Worm (Caenorhabditis elegans) whole organism, mixed stage, embryonic: ENCODE results near the gene grl-20.

Experiments
- M03D4.4 ChIP-seq: sonication (generic microtip); optimal IDR thresholded peaks from 2 replicates; lab custom pipeline; 2017; ENCODE audit warnings: mild to moderate bottlenecking, missing genetic modification characterization, missing compliant biosample characterization
- blmp-1 ChIP-seq: fragments of 150-350 bp; optimal IDR thresholded peaks from 2 replicates; lab custom pipeline; 2014; ENCODE audit warnings: missing biosample characterization, missing genetic modification characterization
- ceh-39 ChIP-seq: fragments of 150-350 bp; optimal IDR thresholded peaks from 2 replicates; lab custom pipeline; 2014; ENCODE audit warnings: missing biosample characterization, missing genetic modification characterization
- ceh-43 ChIP-seq: fragments of 200-800 bp; sonication (Bioruptor generic); optimal IDR thresholded peaks from 2 replicates; lab custom pipeline; 2018; ENCODE audit warnings: mild to moderate bottlenecking, missing genetic modification characterization, moderate library complexity, missing compliant biosample characterization
- ceh-83 ChIP-seq: fragments of 200-800 bp; sonication (Bioruptor generic); optimal IDR thresholded peaks from 2 replicates; lab custom pipeline; 2018; ENCODE audit warnings: mild to moderate bottlenecking, missing genetic modification characterization, missing compliant biosample characterization
- ces-1 ChIP-seq: fragments of 150-350 bp; optimal IDR thresholded peaks from 2 replicates; lab custom pipeline; 2014; ENCODE audit warnings: missing biosample characterization, missing genetic modification reagents, missing genetic modification characterization
- cnd-1 ChIP-seq: fragments of 200-800 bp; sonication (Bioruptor generic); optimal IDR thresholded peaks from 2 replicates; lab custom pipeline; 2018; ENCODE audit warnings: mild to moderate bottlenecking, missing genetic modification characterization, missing compliant biosample characterization
- drap-1 ChIP-seq: fragments of 200-800 bp; sonication (Bioruptor generic); optimal IDR thresholded peaks from 3 replicates; lab custom pipeline; 2018; ENCODE audit warnings: mild to moderate bottlenecking, missing genetic modification characterization, missing compliant biosample characterization
- elt-3 ChIP-seq: fragments of 150-350 bp; optimal IDR thresholded peaks from 2 replicates; lab custom pipeline; 2014; ENCODE audit warnings: missing biosample characterization, missing genetic modification characterization
- flh-1 ChIP-seq: fragments of 200-800 bp; sonication (Bioruptor generic); optimal IDR thresholded peaks from 2 replicates; lab custom pipeline; 2018; ENCODE audit warnings: mild to moderate bottlenecking, missing genetic modification characterization, moderate library complexity, missing compliant biosample characterization
- ham-2 ChIP-seq: fragments of 200-800 bp; sonication (Bioruptor generic); optimal IDR thresholded peaks from 2 replicates; lab custom pipeline; 2018; ENCODE audit warnings: mild to moderate bottlenecking, missing genetic modification characterization, missing compliant biosample characterization
- hlh-1 ChIP-seq: fragments of 150-350 bp; optimal IDR thresholded peaks from 2 replicates; lab custom pipeline; 2014; ENCODE audit warnings: missing biosample characterization, missing genetic modification reagents, missing genetic modification characterization
- lin-13 ChIP-seq: fragments of 150-350 bp; optimal IDR thresholded peaks from 2 replicates; lab custom pipeline; 2014; ENCODE audit warnings: missing biosample characterization, missing genetic modification characterization
- lin-32 ChIP-seq: fragments of 200-800 bp; sonication (Bioruptor generic); optimal IDR thresholded peaks from 2 replicates; lab custom pipeline; 2018; ENCODE audit warnings: mild to moderate bottlenecking, missing genetic modification characterization, missing compliant biosample characterization
- lsy-2 ChIP-seq: fragments of 150-350 bp; optimal IDR thresholded peaks from 2 replicates; lab custom pipeline; 2014; ENCODE audit warnings: missing biosample characterization, missing genetic modification characterization
- mab-5 ChIP-seq: fragments of 150-350 bp; optimal IDR thresholded peaks from 2 replicates; lab custom pipeline; 2014; ENCODE audit warnings: missing biosample characterization, missing genetic modification characterization
- mep-1 ChIP-seq: fragments of 150-350 bp; optimal IDR thresholded peaks from 2 replicates; lab custom pipeline; 2017; ENCODE audit warnings: missing biosample characterization, missing genetic modification reagents, missing genetic modification characterization, inconsistent platforms
- nhr-12 ChIP-seq: fragments of 150-350 bp; optimal IDR thresholded peaks from 2 replicates; lab custom pipeline; 2014; ENCODE audit warnings: missing biosample characterization, missing genetic modification characterization
- nhr-237 ChIP-seq: fragments of 150-350 bp; optimal IDR thresholded peaks from 2 replicates; lab custom pipeline; 2014; ENCODE audit warnings: missing biosample characterization, missing genetic modification characterization
- nhr-28 ChIP-seq: fragments of 150-350 bp; optimal IDR thresholded peaks from 2 replicates; lab custom pipeline; 2014; ENCODE audit warnings: missing biosample characterization, missing genetic modification characterization
- nhr-76 ChIP-seq: sonication (generic microtip); optimal IDR thresholded peaks from 2 replicates; lab custom pipeline; 2017; ENCODE audit warnings: missing biosample characterization, missing genetic modification characterization
- pha-4 ChIP-seq: fragments of 150-350 bp; optimal IDR thresholded peaks from 2 replicates; lab custom pipeline; 2018; ENCODE audit warnings: missing biosample characterization, missing genetic modification reagents, missing genetic modification characterization
- sem-2 ChIP-seq: fragments of 200-800 bp; sonication (Bioruptor generic); optimal IDR thresholded peaks from 2 replicates; lab custom pipeline; 2018; ENCODE audit warnings: mild to moderate bottlenecking, missing genetic modification characterization, missing compliant biosample characterization
- snpc-4 ChIP-seq: fragments of 150-350 bp; optimal IDR thresholded peaks from 2 replicates; lab custom pipeline; 2014; ENCODE audit warnings: missing biosample characterization, missing genetic modification characterization
- tbx-8 ChIP-seq: fragments of 200-800 bp; sonication (Bioruptor generic); optimal IDR thresholded peaks from 2 replicates; lab custom pipeline; 2018; ENCODE audit warnings: mild to moderate bottlenecking, missing genetic modification characterization, moderate library complexity, missing compliant biosample characterization
- unc-62 ChIP-seq: fragments of 150-350 bp; optimal IDR thresholded peaks from 2 replicates; lab custom pipeline; 2014; ENCODE audit warnings: missing biosample characterization, missing genetic modification reagents, missing genetic modification characterization
- zip-8 ChIP-seq: fragments of 150-350 bp; optimal IDR thresholded peaks from 2 replicates; lab custom pipeline; 2014; ENCODE audit warnings: missing biosample characterization, missing genetic modification characterization
- ztf-11 ChIP-seq: fragments of 150-350 bp; optimal IDR thresholded peaks from 2 replicates; lab custom pipeline; 2014; ENCODE audit warnings: missing biosample characterization, missing genetic modification characterization

Gene grl-20

DNA sequence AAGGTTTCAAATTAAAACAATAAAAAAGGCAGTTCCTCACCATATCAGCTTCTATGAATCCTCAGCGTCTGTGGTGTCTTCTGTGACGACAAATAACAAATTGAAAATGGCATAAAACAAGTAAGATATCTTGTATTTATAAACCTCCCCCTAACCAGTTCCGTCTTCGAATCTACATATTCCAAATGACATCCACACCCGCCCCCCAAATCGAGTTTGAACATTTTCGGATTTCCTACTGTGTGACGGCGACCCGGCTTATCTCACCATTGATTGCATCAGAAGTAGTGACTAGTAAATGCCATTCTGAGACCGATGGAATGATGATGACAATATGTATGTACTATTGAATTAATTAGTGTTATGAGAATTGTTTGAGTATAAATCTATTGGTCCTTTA lies at the start of gene grl-20:
Gene grl-20, minus strand, starts transcription at position 101 of the 400 bp plus-strand sequence.
- no peak for TF ChIP-seq elt-3 (tag; lab: Kevin White, UChicago)

DNA sequence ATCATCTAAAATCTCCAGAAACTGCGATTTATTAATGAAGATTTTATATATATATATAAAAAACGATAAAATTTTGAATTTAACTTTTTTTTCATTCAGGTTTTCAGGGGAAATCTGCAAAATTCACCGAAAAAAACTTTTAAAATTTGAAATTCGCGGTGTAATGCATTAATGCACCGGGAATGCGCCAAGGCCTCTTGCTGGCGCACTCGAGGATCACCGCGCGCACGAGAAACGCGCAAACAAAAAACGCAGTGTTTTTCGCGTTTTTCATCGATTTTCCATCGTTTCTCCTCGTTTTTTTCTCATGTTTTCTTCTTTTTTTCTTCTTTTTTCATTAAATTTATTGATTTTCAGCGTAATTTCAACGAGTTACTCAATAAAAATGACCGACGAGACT lies 48.9 kb upstream of the grl-20 start, which contains the start of gene hrpu-2:
Gene hrpu-2, plus strand, starts transcription at position 352 of the 400 bp plus-strand sequence.
- TF ChIP-seq nhr-237 (tag; lab: Kevin White, UChicago) = peak; percentile 62
- TF ChIP-seq pha-4 (tag; lab: Kevin White, UChicago) = peak; percentile 55
- peak; percentile 80 for TF ChIP-seq mep-1 (tag; lab: Kevin White, UChicago)
- TF ChIP-seq nhr-28 (tag; lab: Kevin White, UChicago) = no peak
- TF ChIP-seq flh-1 = no peak
- TF ChIP-seq ztf-11 (tag; lab: Kevin White, UChicago) = no peak
- peak; percentile 73 for TF ChIP-seq lsy-2 (tag; lab: Kevin White, UChicago)
- TF ChIP-seq hlh-1 = peak; percentile 26
- TF ChIP-seq snpc-4 (tag; lab: Kevin White, UChicago) = no peak
- peak; percentile 71 for TF ChIP-seq lin-13 (tag; lab: Kevin White, UChicago)
- TF ChIP-seq M03D4.4 (tag; lab: Kevin White, UChicago) = no peak
- TF ChIP-seq ces-1 (GFP tag; lab: Kevin White, UChicago) = peak; percentile 77
- no peak for TF ChIP-seq lin-32 (GFP tag; lab: Kevin White, UChicago)
- TF ChIP-seq ceh-39 (tag; lab: Kevin White, UChicago) = peak; percentile 32
- TF ChIP-seq zip-8 = no peak
- TF ChIP-seq, all 35 proteins: peak for 8

DNA sequence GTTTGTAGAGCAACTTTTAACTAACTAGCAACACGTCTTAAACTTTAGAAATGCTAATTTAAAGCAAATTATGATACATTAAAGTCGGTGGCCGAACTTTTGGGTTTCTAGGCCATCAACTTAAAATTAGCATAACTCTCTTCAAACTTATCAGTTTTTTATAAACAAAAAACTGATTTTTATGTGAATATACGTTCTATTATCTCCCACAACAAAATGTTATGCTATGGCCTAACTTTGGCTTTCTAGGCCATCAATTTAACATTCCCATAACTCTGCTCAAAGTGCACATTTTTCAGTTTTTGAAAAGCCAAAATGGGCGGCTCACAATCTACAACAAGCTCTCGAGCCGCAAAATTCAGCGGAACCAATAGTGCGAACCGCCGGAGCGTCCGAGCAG lies 46.6 kb upstream of the grl-20 start, which contains the start of gene C54E4.1:
Gene C54E4.1, plus strand, starts transcription at position 301 of the 400 bp plus-strand sequence.
- TF ChIP-seq hlh-1 (no peak), lsy-2 (tag; lab: Kevin White, UChicago) (no peak), ces-1 (GFP tag; lab: Kevin White, UChicago) (no peak), ceh-43 (GFP tag; lab: Kevin White, UChicago) (no peak), ham-2 (GFP tag; lab: Kevin White, UChicago) (no peak), M03D4.4 (tag; lab: Kevin White, UChicago) (no peak), nhr-12 (tag; lab: Kevin White, UChicago) (no peak), tbx-8 (GFP tag; lab: Kevin White, UChicago) (no peak), blmp-1 (tag; lab: Kevin White, UChicago) (no peak), unc-62 (GFP tag; lab: Kevin White, UChicago) (no peak), mab-5 (no peak), pha-4 (tag; lab: Kevin White, UChicago) (no peak), nhr-237 (tag; lab: Kevin White, UChicago) (no peak), flh-1 (no peak)

DNA sequence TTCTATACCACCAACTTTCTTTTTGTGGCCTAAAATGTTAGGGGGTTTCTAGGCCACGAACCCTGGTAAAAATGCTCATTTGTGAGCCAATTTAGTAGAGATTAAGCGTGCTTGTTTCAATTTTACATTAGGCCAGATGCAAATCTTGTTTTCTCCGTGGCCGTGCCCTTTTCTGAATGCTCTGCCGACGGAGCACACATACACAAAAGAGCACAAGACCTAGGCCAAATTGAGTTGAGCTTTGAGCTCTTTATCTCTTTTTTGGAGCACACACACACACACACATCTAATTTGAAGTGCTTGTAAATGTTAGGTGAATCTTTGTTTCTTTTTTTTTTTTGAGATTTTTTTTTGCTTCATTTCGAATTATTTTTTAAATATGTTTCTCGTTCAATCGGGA lies 44.2 kb upstream of the grl-20 start:
- TF ChIP-seq flh-1 (no peak), ces-1 (GFP tag; lab: Kevin White, UChicago) (peak; percentile 71), nhr-76 (tag; lab: Kevin White, UChicago) (no peak)

DNA sequence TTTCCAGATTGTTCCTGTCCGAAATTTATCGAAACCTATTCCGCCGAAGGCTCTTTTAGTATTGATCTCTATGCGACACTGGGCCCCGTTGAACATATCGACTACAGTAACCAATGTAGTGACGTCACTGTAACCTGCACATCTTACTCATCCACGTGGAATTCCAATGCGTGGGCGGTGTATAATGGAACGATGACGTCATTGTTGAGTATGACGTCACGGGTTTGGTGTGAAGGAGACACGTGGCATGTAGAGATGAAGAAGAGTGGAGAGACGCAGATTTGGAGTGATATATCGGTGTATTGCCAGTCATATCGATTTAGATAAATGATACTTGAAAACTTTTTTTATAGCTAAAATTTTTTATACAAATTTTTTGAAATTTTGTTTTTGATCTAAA lies 41.7 kb upstream of the grl-20 start:
- TF ChIP-seq pha-4 (tag; lab: Kevin White, UChicago) (no peak), cnd-1 (tag; lab: Kevin White, UChicago) (no peak), zip-8 (peak; percentile 97), tbx-8 (GFP tag; lab: Kevin White, UChicago) (no peak), sem-2 (no peak)
- TF ChIP-seq, all 35 proteins: peak for 1

DNA sequence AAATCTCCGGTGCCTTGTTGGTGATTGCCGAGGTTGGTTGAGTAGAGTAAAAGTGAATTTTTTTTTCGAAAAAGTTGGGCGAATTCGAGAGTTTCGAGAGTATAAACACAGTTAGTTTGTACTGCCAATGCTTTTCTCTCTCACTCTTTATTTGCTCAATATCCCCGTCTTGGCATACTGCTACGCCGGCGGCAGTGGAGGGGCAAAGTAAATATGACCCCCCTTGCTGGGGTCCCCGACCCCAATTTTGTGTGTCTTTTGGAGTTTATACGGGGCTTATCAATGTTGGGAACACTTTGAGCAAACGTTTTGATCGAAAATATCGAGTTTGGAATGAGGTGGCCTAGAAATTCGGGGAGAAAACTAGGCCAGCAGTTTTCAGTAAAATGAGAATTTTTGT lies 39.9 kb upstream of the grl-20 start, which contains the start of gene C54E4.4:
Gene C54E4.4, minus strand, starts transcription at position 101 of the 400 bp plus-strand sequence.
- TF ChIP-seq flh-1 (no peak), cnd-1 (tag; lab: Kevin White, UChicago) (no peak), ztf-11 (tag; lab: Kevin White, UChicago) (no peak), ceh-39 (tag; lab: Kevin White, UChicago) (no peak), hlh-1 (no peak), snpc-4 (tag; lab: Kevin White, UChicago) (no peak), lin-13 (tag; lab: Kevin White, UChicago) (no peak), ceh-43 (GFP tag; lab: Kevin White, UChicago) (no peak), ceh-83 (GFP tag; lab: Kevin White, UChicago) (no peak), lin-32 (GFP tag; lab: Kevin White, UChicago) (no peak), drap-1 (GFP tag; lab: Kevin White, UChicago) (no peak)
